Worm (Caenorhabditis elegans) whole organism, mixed stage, embryonic: Measurements from ENCODE around the gene rgs-7.

ENCODE experiments used
- M03D4.4 ChIP-seq: sonication (generic microtip); optimal IDR thresholded peaks from 2 replicates; lab custom pipeline; 2017; ENCODE audit warnings: mild to moderate bottlenecking, missing genetic modification characterization, missing compliant biosample characterization
- bed-3 ChIP-seq: fragments of 200-800 bp; sonication (Bioruptor generic); optimal IDR thresholded peaks from 3 replicates; lab custom pipeline; 2018; ENCODE audit warnings: mild to moderate bottlenecking, missing genetic modification characterization, moderate library complexity, missing compliant biosample characterization
- ceh-39 ChIP-seq: fragments of 150-350 bp; optimal IDR thresholded peaks from 2 replicates; lab custom pipeline; 2014; ENCODE audit warnings: missing biosample characterization, missing genetic modification characterization
- ceh-43 ChIP-seq: fragments of 200-800 bp; sonication (Bioruptor generic); optimal IDR thresholded peaks from 2 replicates; lab custom pipeline; 2018; ENCODE audit warnings: mild to moderate bottlenecking, missing genetic modification characterization, moderate library complexity, missing compliant biosample characterization
- ceh-83 ChIP-seq: fragments of 200-800 bp; sonication (Bioruptor generic); optimal IDR thresholded peaks from 2 replicates; lab custom pipeline; 2018; ENCODE audit warnings: mild to moderate bottlenecking, missing genetic modification characterization, missing compliant biosample characterization
- ces-1 ChIP-seq: fragments of 150-350 bp; optimal IDR thresholded peaks from 2 replicates; lab custom pipeline; 2014; ENCODE audit warnings: missing biosample characterization, missing genetic modification reagents, missing genetic modification characterization
- elt-1 ChIP-seq: sonication (generic microtip); optimal IDR thresholded peaks from 2 replicates; lab custom pipeline; 2017; ENCODE audit warnings: missing genetic modification characterization, mild to moderate bottlenecking, missing compliant biosample characterization, antibody characterized with exemption, moderate library complexity, borderline replicate concordance; ENCODE audit not compliant: insufficient read depth
- elt-3 ChIP-seq: fragments of 150-350 bp; optimal IDR thresholded peaks from 2 replicates; lab custom pipeline; 2014; ENCODE audit warnings: missing biosample characterization, missing genetic modification characterization
- flh-1 ChIP-seq: fragments of 200-800 bp; sonication (Bioruptor generic); optimal IDR thresholded peaks from 2 replicates; lab custom pipeline; 2018; ENCODE audit warnings: mild to moderate bottlenecking, missing genetic modification characterization, moderate library complexity, missing compliant biosample characterization
- hlh-1 ChIP-seq: fragments of 150-350 bp; optimal IDR thresholded peaks from 2 replicates; lab custom pipeline; 2014; ENCODE audit warnings: missing biosample characterization, missing genetic modification reagents, missing genetic modification characterization
- lin-13 ChIP-seq: fragments of 150-350 bp; optimal IDR thresholded peaks from 2 replicates; lab custom pipeline; 2014; ENCODE audit warnings: missing biosample characterization, missing genetic modification characterization
- lin-32 ChIP-seq: fragments of 200-800 bp; sonication (Bioruptor generic); optimal IDR thresholded peaks from 2 replicates; lab custom pipeline; 2018; ENCODE audit warnings: mild to moderate bottlenecking, missing genetic modification characterization, missing compliant biosample characterization
- lsy-2 ChIP-seq: fragments of 150-350 bp; optimal IDR thresholded peaks from 2 replicates; lab custom pipeline; 2014; ENCODE audit warnings: missing biosample characterization, missing genetic modification characterization
- mab-5 ChIP-seq: fragments of 150-350 bp; optimal IDR thresholded peaks from 2 replicates; lab custom pipeline; 2014; ENCODE audit warnings: missing biosample characterization, missing genetic modification characterization
- mep-1 ChIP-seq: fragments of 150-350 bp; optimal IDR thresholded peaks from 2 replicates; lab custom pipeline; 2017; ENCODE audit warnings: missing biosample characterization, missing genetic modification reagents, missing genetic modification characterization, inconsistent platforms
- nhr-2 ChIP-seq: fragments of 150-350 bp; optimal IDR thresholded peaks from 2 replicates; lab custom pipeline; 2014; ENCODE audit warnings: missing biosample characterization, missing genetic modification characterization
- nhr-237 ChIP-seq: fragments of 150-350 bp; optimal IDR thresholded peaks from 2 replicates; lab custom pipeline; 2014; ENCODE audit warnings: missing biosample characterization, missing genetic modification characterization
- nhr-76 ChIP-seq: sonication (generic microtip); optimal IDR thresholded peaks from 2 replicates; lab custom pipeline; 2017; ENCODE audit warnings: missing biosample characterization, missing genetic modification characterization
- sem-2 ChIP-seq: fragments of 200-800 bp; sonication (Bioruptor generic); optimal IDR thresholded peaks from 2 replicates; lab custom pipeline; 2018; ENCODE audit warnings: mild to moderate bottlenecking, missing genetic modification characterization, missing compliant biosample characterization
- snpc-4 ChIP-seq: fragments of 150-350 bp; optimal IDR thresholded peaks from 2 replicates; lab custom pipeline; 2014; ENCODE audit warnings: missing biosample characterization, missing genetic modification characterization
- unc-120 ChIP-seq: sonication (generic microtip); optimal IDR thresholded peaks from 2 replicates; lab custom pipeline; 2017; ENCODE audit warnings: missing genetic modification characterization, missing compliant biosample characterization; ENCODE audit not compliant: poor library complexity, severe bottlenecking
- unc-39 ChIP-seq: fragments of 150-350 bp; optimal IDR thresholded peaks from 2 replicates; lab custom pipeline; 2014; ENCODE audit warnings: missing biosample characterization, missing genetic modification characterization
- unc-62 ChIP-seq: fragments of 150-350 bp; optimal IDR thresholded peaks from 2 replicates; lab custom pipeline; 2014; ENCODE audit warnings: missing biosample characterization, missing genetic modification reagents, missing genetic modification characterization
- ztf-11 ChIP-seq: fragments of 150-350 bp; optimal IDR thresholded peaks from 2 replicates; lab custom pipeline; 2014; ENCODE audit warnings: missing biosample characterization, missing genetic modification characterization

rgs-7 gene

ce11 chrX:3513715-3514114 lies 28.6 kb upstream of the rgs-7 start:
- TF ChIP-seq flh-1 (GFP tag; lab: Kevin White, UChicago): no peak
- peak; percentile 54 for TF ChIP-seq ces-1 (GFP tag; lab: Kevin White, UChicago)

- TF ChIP-seq unc-120 (no peak), lin-13 (tag; lab: Kevin White, UChicago) (no peak), ces-1 (GFP tag; lab: Kevin White, UChicago) (no peak)
Observed at ce11 chrX:3517141-3517540, 25.2 kb upstream of the rgs-7 start.

ce11 chrX:3518494-3518893 lies 23.8 kb upstream of the rgs-7 start, which contains the start of gene npr-16:
Gene npr-16 (plus strand): TSS chrX:3518794.
- TF ChIP-seq mep-1 (tag; lab: Kevin White, UChicago): no peak
- no peak for TF ChIP-seq lsy-2
- TF ChIP-seq ceh-39 (tag; lab: Kevin White, UChicago): no peak

ce11 chrX:3526712-3527111 lies 15.6 kb upstream of the rgs-7 start:
- TF ChIP-seq hlh-1 (tag; lab: Kevin White, UChicago) (no peak), ces-1 (GFP tag; lab: Kevin White, UChicago) (no peak), lin-13 (tag; lab: Kevin White, UChicago) (no peak), ztf-11 (no peak), mab-5 (tag; lab: Kevin White, UChicago) (no peak), M03D4.4 (tag; lab: Kevin White, UChicago) (no peak), unc-120 (no peak), nhr-76 (tag; lab: Kevin White, UChicago) (no peak), nhr-2 (tag; lab: Kevin White, UChicago) (no peak), unc-62 (GFP tag; lab: Kevin White, UChicago) (no peak), elt-3 (tag; lab: Kevin White, UChicago) (no peak), ceh-83 (no peak), ceh-43 (GFP tag; lab: Kevin White, UChicago) (no peak), lin-32 (GFP tag; lab: Kevin White, UChicago) (no peak)

ce11 chrX:3532919-3533318 lies 9.4 kb upstream of the rgs-7 start, which contains the start of gene F56B6.6:
Gene F56B6.6 (minus strand): TSS chrX:3533019.
- TF ChIP-seq unc-39 (tag; lab: Kevin White, UChicago): no peak
- TF ChIP-seq unc-62 (GFP tag; lab: Kevin White, UChicago): no peak
- no peak for TF ChIP-seq flh-1 (GFP tag; lab: Kevin White, UChicago)
- TF ChIP-seq sem-2 (GFP tag; lab: Kevin White, UChicago): no peak
- no peak for TF ChIP-seq nhr-76 (tag; lab: Kevin White, UChicago)
- no peak for TF ChIP-seq bed-3 (GFP tag; lab: Kevin White, UChicago)

- no peak for TF ChIP-seq nhr-237 (tag; lab: Kevin White, UChicago)
- peak; percentile 42 for TF ChIP-seq hlh-1 (tag; lab: Kevin White, UChicago)
- TF ChIP-seq, all 35 proteins: peak for 1
Observed at ce11 chrX:3534218-3534617, 8.1 kb upstream of the rgs-7 start.

- TF ChIP-seq snpc-4 (tag; lab: Kevin White, UChicago): no peak
- no peak for TF ChIP-seq bed-3 (GFP tag; lab: Kevin White, UChicago)
- TF ChIP-seq elt-1 (tag; lab: Kevin White, UChicago): no peak
- peak; percentile 56 for TF ChIP-seq ces-1 (GFP tag; lab: Kevin White, UChicago)
Observed at ce11 chrX:3535505-3535904, 6.8 kb upstream of the rgs-7 start.
